Worm (Caenorhabditis elegans) whole organism, early embryonic: Measurements from ENCODE around the gene abhd-3.2.
"Not testable (repeated sequence)": the region's sequence is repeated elsewhere in the genome, so short reads cannot be mapped to it uniquely, and the experiment has no call there.

Experiments used
- B0310.2 ChIP-seq: sonication (generic microtip); optimal IDR thresholded peaks from 2 replicates; lab custom pipeline; 2016; ENCODE audit warnings: mild to moderate bottlenecking, missing genetic modification characterization, missing compliant biosample characterization
- aly-1 ChIP-seq: sonication (generic microtip); optimal IDR thresholded peaks from 2 replicates; lab custom pipeline; 2016; ENCODE audit warnings: missing genetic modification characterization, missing compliant biosample characterization
- ama-1 ChIP-seq: fragments of 150-350 bp; optimal IDR thresholded peaks from 2 replicates; lab custom pipeline; 2014
- ceh-13 ChIP-seq: fragments of 200-800 bp; sonication (Bioruptor generic); optimal IDR thresholded peaks from 2 replicates; lab custom pipeline; 2018; ENCODE audit warnings: mild to moderate bottlenecking, missing genetic modification characterization, missing compliant biosample characterization
- ceh-36 ChIP-seq: sonication (generic microtip); optimal IDR thresholded peaks from 2 replicates; lab custom pipeline; 2016; ENCODE audit warnings: missing genetic modification characterization, inconsistent platforms, missing compliant biosample characterization
- flt-1 ChIP-seq: fragments of 200-800 bp; sonication (Bioruptor generic); IDR thresholded peaks from 2 replicates; pipeline ENCODE4 v1.3.6; 2022; ENCODE audit warnings: missing genetic modification characterization, missing compliant biosample characterization
- hmg-4 ChIP-seq: fragments of 200-800 bp; sonication (Bioruptor generic); optimal IDR thresholded peaks from 2 replicates; lab custom pipeline; 2018; ENCODE audit warnings: mild to moderate bottlenecking, missing genetic modification characterization, missing compliant biosample characterization
- hnd-1 ChIP-seq: sonication (generic microtip); optimal IDR thresholded peaks from 2 replicates; lab custom pipeline; 2016; ENCODE audit warnings: missing genetic modification characterization, missing compliant biosample characterization
- scrt-1 ChIP-seq: fragments of 200-800 bp; sonication (Bioruptor generic); IDR thresholded peaks from 2 replicates; pipeline ENCODE4 v1.3.6; 2022; ENCODE audit warnings: missing genetic modification characterization, missing compliant biosample characterization
- sea-1 ChIP-seq: fragments of 200-800 bp; sonication (Bioruptor generic); conservative IDR thresholded peaks from 2 replicates; pipeline ENCODE4 v1.3.6; 2022; ENCODE audit warnings: missing genetic modification characterization, missing compliant biosample characterization
- tbx-11 ChIP-seq: fragments of 200-800 bp; sonication (Bioruptor generic); IDR thresholded peaks from 2 replicates; pipeline ENCODE4 v1.3.6; 2022; ENCODE audit warnings: missing genetic modification characterization, missing compliant biosample characterization
- tbx-37 ChIP-seq: fragments of 200-800 bp; sonication (Bioruptor generic); conservative IDR thresholded peaks from 2 replicates; pipeline ENCODE4 v1.3.6; 2022; ENCODE audit warnings: missing genetic modification reagents, missing genetic modification characterization, missing compliant biosample characterization
- tra-4 ChIP-seq: sonication (generic microtip); optimal IDR thresholded peaks from 2 replicates; lab custom pipeline; 2017; ENCODE audit warnings: missing genetic modification characterization, missing compliant biosample characterization

ce11 chrX:943698-944097 lies 34.1 kb downstream of the abhd-3.2 start:
- TF ChIP-seq ceh-13 (GFP tag; lab: Kevin White, UChicago); ama-1 (lab: Kevin White, UChicago); B0310.2 (tag; lab: Kevin White, UChicago); tbx-37 (GFP tag; lab: Robert Waterston, UW); scrt-1 (GFP tag; lab: Robert Waterston, UW); ceh-36 (tag; lab: Kevin White, UChicago); sea-1 (GFP tag; lab: Robert Waterston, UW); aly-1; tra-4; tbx-11 (GFP tag; lab: Robert Waterston, UW); hmg-4; hnd-1: not testable (repeated sequence)
- 0 out of 2 replicates have a peak, but pooled peaks have one; percentile 39 for TF ChIP-seq flt-1 (GFP tag; lab: Robert Waterston, UW)
